Worm (Caenorhabditis elegans): Measurements from ENCODE around the gene T22D1.5.

DNA sequence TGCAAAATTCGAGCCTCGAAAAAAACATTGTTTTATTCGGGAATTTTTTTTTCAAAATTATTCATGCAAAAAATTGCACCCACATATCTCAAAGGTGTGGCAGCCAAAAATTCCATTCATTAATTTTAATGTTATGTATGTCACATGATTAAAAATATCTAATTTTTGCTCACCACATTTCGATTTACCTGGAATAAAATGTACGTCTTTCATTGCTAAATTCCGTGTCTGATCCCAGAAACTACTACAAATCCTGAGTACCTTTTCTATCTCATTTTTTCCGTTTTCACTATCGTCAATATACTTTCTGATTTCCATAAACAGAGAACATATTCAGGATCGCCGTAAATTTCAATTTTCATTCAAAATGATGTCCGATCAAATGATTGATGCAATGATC, 30.8 kb upstream of the T22D1.5 start, which contains the start of gene srx-19:
- no peak for TF ChIP-seq nhr-12 (tag; optimal IDR thresholded peaks at IDR 0.05)
- TF ChIP-seq ztf-4 (tag; optimal IDR thresholded peaks at IDR 0.05), result no peak

All from whole organism, L3 larva.